Fruit fly (Drosophila melanogaster) ovary, adult (tissue): Measurements from ENCODE around the gene atl.

ENCODE experiments used
- CG17801 ChIP-seq: fragments of 200-800 bp; optimal IDR thresholded peaks from 2 replicates; lab custom pipeline; 2019; ENCODE audit warnings: missing biosample characterization, mild to moderate bottlenecking, missing genetic modification characterization, moderate library complexity; ENCODE audit not compliant: partially characterized antibody

The atl gene

DNA sequence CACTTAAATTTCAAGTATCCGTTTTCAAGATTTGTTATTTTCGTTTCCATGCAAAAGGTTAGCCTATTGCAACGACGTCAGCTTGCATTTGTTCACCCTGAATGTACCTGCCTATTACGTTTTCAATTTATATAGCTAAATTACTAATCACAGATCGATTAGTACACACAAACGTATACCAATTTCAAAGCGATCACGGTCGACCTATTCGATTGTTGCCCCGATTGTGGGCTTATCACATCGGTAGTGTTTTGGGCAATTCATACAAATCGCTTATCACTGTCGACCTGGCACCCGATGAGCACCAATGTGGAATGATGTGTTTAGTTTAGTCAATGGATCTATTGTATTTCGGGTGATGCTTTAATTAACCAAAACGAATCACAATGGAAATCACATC is 28.6 kb upstream of the atl start:
- no peak for TF ChIP-seq CG17801

DNA sequence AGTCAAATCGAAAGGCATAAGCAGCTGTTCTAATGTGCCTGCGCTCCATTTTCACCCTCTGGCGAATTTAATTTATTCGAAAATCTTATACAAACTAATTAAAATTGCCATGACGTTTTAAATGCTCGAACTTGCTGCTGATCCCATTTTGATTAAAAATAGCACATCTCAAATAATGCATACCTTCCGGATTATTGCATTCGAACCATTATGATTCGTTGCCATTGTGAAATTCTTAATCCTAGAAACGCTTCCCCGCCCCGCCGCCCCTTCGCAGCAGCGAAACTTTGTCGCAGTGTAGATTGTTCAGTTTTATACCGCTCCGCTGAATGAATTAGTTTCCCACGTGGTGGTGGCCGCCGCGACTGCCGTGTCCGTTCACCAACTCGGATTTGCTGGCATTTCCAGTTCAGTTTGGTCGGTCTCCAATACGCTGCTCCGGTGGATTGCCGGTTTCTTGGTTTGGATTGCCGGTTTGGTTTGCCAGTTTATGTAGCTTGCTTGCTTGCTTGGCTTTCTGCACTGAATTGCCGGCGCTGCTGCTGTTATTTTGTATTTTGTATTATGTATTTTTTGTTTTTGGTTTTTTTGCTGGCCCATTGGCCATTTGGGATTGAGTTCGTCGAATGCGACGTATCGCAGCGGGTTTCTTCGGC is 26.8 kb upstream of the atl start:
- TF ChIP-seq CG17801: no peak

DNA sequence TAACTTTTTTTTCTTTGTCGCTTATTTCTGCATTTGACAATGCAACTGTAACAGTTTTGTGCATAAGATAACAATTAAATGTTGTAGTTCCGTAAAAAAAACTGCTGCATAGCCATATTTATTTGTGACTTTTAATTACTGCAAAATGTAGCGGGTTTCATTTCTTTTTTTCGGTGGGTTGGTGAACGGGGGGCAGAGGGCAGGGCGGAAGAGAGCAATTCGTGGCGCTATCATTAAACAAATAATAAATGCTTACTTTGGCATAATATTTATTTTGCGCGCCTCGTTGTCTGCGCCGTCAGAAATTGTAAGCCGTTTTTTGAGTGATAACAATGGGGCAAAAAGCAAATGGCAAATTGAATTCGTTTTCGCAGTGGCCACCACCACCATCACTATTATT is 24.4 kb upstream of the atl start:
- TF ChIP-seq CG17801: peak; percentile 33

DNA sequence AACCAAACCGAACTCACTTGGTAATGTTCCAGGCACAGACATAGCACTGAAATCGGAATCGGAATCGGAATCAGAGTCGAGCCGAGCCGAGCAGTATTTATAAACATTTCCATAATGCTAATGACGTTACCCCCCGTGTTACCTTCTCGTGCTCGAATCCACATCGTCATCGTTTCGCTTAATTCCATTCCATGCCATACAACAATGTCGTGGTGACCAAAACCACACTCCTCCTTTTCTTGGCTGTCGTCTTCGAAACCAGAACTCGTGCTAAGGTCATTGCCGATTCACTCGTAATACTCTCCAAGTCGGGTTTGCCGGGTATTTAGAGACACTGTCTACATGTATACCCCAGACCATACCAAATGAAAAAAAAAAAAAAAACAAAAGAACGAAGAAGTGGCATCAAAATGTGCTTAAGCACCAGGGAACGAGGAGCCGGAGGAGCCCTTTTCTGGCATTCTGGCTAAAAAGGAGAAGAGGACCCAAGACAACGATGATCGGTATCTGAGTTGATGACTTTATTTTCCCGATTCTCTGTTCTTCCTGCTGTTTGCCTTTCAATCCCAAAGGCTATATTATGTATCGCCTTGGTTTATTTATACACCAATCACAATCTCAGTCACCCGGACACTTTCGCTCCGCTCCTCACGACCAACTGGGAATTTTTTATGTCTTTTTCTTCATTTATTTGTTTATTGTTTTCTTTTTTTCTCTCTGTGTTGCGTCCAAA is 21.9 kb upstream of the atl start:
- TF ChIP-seq CG17801: no peak

DNA sequence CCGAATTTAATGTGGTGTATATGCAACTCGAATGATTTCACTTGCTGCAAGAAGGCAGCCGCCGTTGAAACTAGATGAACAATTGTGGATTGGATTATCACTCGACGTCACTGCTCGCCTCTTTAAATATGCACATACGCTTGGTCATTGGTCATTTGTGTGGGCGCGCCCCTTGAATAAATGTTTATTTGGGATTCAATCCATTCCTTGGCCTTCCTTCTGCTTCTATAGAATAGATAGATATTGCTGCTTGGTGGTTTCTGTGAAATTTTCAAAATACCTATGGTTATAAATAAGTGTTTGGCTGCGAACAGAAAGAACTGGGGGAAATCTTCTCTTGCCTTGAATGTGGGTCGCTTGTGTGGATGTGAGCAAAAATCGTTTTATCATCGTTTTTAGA is 21.3 kb upstream of the atl start:
- TF ChIP-seq CG17801: no peak

DNA sequence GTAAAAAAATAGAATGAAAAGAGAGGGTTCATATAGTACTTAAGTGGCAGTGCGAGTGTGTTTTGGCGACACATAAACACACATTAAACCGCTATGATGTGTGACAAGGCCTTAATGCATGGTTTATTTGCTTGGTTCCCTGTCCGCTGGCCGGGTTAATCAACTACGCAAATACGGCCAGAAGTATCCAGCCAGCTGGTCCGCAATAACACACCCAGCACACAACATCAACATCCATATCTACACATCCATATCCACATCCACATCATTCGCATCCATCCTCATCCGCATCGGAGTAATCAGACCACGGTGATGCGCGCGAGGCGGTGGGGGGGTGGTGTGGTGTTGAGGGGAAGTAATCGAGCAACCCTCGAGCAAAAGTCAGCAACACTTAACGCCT is 18.6 kb upstream of the atl start:
- no peak for TF ChIP-seq CG17801

DNA sequence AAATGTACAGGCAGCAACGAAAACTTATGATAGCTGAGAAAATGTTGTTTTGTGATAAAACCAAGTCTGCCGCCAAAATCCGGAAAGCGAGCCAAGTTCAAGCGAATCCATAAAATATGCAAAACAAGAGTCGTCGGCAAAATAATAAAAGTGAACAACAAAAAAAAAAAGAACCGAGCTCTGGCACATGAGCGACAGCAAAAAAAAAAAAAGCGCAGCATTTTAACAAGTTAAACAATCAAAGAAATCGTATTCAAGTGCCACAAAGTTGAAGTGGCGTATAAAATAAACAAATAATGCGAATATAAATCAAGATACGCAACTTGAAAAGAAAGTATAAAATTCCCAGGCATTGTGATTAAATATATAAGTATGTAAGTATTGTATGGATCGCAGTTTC is 17.2 kb upstream of the atl start:
- peak; percentile 58 for TF ChIP-seq CG17801

DNA sequence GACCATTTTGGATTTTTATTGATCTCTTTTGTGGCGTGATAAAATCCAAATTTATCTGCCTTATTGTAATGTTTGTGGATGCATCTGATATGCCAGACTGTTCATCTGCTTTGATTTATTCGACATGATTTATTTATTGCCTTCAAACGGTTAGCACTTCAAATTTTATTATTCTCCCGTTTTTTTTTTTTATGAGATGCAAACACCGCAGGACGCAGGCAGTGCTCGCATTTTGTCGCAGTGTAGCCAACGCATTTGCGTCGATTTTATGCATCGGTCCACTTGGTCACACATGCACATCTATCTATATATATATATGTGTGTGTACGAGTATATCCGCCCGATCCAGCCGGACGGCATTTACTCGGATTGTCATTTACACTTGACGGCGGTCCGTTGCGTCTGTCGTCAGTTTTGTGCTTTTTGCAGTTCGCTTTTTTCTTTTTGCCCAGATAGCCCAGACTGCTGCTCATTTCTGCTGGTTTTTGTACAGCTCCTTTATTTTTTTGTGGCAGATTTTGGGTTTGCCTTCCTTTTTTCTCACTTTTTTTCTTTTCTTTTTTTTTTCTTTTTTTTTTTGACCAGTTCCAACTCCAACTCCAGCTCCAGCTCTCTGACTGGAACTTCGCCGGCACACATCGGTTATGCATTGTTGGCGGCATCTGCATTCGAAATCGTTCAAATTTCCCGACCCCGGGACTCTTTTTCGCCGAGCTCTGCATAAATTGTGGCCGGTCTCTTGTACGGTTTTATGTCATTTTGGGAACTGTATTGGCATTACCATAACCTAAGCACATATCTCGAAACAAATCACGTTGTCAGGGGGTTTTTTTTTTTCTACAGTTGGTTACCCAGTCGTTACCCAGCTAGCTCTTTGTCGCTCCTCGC is 11.4 kb upstream of the atl start:
- TF ChIP-seq CG17801: no peak

DNA sequence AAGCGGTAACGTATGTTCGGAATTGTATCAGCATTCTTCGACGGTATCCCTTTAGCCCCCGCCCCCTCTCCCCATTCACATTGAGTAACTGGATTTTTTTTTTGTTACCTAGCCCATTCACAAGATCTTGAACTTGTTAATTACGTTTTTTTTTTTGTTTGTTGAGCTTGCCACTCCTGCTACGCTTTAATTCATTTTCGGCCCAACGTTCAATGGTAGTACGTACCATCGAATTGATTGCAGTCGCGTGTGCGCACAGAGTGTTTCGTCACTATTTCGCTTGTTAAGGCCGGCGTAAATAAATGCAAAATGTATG is 10.8 kb upstream of the atl start:
- TF ChIP-seq CG17801: no peak

DNA sequence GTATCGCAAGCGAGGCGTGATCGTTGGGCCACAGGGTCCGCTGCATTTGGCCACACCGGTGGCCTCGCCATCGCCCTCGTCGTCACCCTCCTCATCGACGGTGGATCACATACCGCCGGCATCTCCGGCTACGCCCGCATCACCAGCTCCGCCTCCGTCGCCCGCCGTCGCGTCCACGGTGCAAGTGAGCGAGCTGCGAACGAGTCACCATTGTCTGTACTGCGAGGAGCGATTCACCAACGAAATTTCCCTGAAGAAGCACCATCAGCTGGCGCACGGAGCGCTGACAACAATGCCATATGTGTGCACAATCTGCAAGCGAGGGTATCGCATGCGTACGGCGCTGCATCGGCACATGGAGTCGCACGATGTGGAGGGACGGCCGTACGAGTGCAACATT is 4.9 kb upstream of the atl start:
- TF ChIP-seq CG17801: no peak

DNA sequence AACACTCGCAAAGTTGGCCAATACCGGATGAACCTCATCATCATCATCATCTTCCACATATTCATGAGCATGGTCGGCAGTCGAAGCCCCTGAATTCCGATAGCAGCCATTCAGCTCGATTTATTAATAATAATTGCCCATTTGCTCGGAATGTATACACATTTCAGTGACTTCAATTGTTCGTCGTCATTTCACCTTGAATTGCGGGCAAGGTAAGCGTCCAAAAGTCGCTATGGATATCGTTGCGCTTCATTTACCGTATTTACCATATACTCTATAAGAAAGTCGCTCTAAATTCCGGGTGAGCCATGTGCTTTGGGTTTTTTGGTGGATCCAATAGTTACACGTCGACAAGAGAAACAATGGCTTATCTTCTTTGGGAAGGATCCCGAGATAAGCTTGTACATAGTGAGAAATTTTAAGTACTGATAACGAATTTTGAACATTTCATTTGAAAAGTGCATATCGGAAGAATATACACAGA is 574 bp downstream of the atl start:
- no peak for TF ChIP-seq CG17801

DNA sequence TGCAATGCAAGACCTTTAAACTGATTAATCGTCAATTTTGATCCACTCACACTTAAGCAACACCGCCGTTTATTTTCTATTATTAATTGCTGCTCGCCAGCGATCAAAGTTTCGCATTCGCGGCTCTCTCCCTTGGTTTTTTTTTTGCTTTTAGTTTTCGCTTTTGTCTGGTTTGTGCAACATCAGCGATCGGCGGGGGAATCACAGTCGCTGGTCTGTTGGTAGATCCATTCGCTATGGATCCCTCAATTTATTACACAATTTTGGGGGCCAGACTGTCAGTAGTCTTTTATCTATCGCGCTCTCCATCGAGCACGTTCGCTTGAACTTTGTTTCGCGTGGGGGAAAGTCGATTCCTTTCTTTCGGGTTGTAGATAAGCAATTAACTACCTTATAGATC is 1.2 kb downstream of the atl start:
- TF ChIP-seq CG17801: no peak

DNA sequence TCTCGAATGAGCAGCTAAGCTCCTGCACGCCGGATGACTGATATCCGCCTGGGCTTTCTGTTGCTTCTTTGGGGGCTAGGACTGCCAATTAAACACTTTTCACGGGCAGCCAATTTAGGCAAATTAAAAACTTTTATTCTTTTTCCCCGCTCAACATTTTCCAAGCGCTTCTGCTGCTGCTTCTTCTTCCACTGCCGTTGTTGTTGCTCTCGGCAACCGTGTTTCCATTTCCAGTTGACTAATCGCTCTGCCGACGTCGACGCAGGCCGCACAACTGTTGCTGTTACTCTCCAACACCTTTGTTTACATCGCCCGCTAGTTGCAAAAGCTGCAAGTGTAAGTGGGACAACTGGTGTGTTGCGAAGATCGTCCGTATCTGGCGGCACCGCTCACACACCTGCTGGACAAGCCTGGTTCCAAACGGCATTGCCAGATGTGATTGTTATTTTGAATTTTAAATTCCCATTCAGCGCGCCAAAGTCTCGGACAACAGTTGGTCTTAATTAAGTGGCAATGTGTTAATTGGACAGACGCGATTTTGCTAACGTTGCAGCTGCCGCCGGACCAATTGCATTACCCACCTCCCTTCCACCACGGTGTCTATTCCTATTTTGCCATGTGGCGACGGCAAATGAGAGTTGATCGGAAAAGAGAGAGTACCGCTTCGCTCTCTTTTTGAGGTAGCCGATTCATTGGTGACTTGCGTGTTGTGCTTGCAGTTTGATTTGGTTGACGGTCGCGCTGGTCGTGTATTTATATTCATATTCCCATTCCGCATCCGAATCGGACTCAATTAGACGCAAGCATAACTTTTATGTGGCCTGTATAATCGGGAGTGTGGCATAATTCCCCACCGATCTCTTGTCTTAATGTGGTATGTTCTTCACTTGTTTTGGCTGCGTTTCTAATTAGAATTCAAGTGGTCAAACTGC is 4.7 kb downstream of the atl start, which contains the start of gene Wsck:
Wsck (minus strand) TSS at position 199 of the 932 bp plus-strand sequence.
- peak; percentile 41 for TF ChIP-seq CG17801

DNA sequence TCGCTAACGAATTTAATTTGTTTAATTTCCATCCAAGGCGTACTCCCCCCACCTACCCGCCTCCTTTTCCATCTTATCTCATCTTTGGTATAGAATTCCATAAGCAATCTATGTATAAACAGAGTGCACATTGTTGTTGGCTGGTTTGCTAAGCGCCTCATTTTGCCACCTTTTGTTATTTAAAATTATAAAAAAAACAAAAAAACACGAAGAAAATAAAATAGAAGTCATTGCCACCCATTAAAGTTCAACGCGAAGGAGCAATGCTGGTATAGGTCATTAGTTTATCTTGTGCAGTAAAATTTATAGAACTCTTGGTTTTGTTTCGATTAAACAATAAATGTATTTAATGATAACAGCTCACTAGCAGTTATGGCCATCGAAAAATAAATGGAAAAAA is 8.8 kb downstream of the atl start:
- TF ChIP-seq CG17801: no peak

DNA sequence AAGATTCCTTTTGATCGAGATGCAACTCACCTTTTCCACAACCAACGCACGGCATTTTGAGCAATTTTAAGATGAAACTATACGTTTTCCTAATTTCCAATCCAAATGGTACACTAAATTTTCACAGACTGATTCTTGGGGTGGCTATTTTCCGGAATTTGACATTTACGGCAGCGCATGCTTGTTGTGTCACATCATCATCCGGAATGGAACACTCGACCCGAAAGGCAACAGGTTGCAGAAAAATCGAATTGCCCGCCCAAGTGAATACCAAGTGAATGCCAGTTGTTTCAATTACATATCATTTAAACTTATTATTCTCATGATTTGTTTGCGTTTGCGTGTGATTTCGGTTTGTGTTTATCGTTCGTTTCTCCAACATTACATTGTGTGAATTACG is 9.5 kb downstream of the atl start, which contains the start of gene MtnF:
MtnF (minus strand) TSS at position 209 of the 400 bp plus-strand sequence.
- no peak for TF ChIP-seq CG17801

DNA sequence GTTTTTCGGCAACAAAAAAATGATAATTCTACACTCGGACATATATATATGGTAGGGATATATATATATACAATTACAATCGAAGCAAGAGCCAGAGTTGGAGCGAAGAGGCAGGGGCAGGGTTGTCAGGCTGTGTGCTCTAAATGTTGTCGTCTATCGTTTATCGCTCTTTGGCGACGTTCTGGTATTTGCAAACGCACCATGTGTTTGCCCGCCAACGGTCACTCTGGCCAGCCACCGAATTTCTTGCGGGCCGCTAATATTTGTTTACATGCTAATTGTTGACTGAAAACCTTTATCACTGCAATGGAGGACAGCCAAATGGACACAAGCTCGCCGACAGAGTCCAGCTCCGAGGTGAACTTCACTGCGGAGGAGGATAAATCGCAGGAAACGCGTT is 24.5 kb downstream of the atl start, which contains the start of the genes puf and ash2:
puf (minus strand) TSS at position 121 of the 400 bp plus-strand sequence.
ash2 (plus strand) TSS at position 203 of the 400 bp plus-strand sequence.
- peak; percentile 16 for TF ChIP-seq CG17801
